Fruit fly (Drosophila melanogaster) whole organism, embryonic: Measurements from ENCODE around the gene CG7907.
A peak's percentile ranks its signal among the peaks of the same experiment; 100 is the strongest.

Source experiments
- Aef1 ChIP-seq: fragments of 200-800 bp; sonication (Bioruptor generic); IDR thresholded peaks from 3 replicates; pipeline ENCODE4 v1.3.6; 2022; ENCODE audit warnings: missing biosample characterization, missing genetic modification characterization
- B-H2 ChIP-seq: fragments of 200-800 bp; sonication (Bioruptor generic); optimal IDR thresholded peaks from 2 replicates; lab custom pipeline; 2018; ENCODE audit warnings: missing biosample characterization, mild to moderate bottlenecking, missing genetic modification characterization
- BEAF-32 ChIP-seq: fragments of 200-800 bp; sonication (Bioruptor generic); optimal IDR thresholded peaks from 3 replicates; lab custom pipeline; 2017; ENCODE audit warnings: missing biosample characterization, missing genetic modification characterization, mild to moderate bottlenecking, moderate library complexity, missing genetic modification reagents
- CG10209 ChIP-seq: fragments of 200-800 bp; sonication (Bioruptor generic); optimal IDR thresholded peaks from 3 replicates; lab custom pipeline; 2017; ENCODE audit warnings: missing biosample characterization, mild to moderate bottlenecking, missing genetic modification characterization, missing genetic modification reagents
- CG10431 ChIP-seq: fragments of 200-800 bp; sonication (Bioruptor generic); optimal IDR thresholded peaks from 3 replicates; lab custom pipeline; 2018; ENCODE audit warnings: missing biosample characterization, mild to moderate bottlenecking, missing genetic modification characterization
- CG11398 ChIP-seq: fragments of 200-800 bp; sonication (Bioruptor generic); optimal IDR thresholded peaks from 2 replicates; lab custom pipeline; 2016; ENCODE audit warnings: missing biosample characterization, missing genetic modification characterization
- CG12236 ChIP-seq: fragments of 200-800 bp; sonication (Bioruptor generic); optimal IDR thresholded peaks from 2 replicates; lab custom pipeline; 2016; ENCODE audit warnings: missing biosample characterization, missing genetic modification characterization
- CG12299 ChIP-seq: fragments of 200-800 bp; sonication (Bioruptor generic); optimal IDR thresholded peaks from 2 replicates; lab custom pipeline; 2018; ENCODE audit warnings: missing biosample characterization, mild to moderate bottlenecking, missing genetic modification characterization
- CG12769 ChIP-seq: fragments of 200-800 bp; sonication (Bioruptor generic); optimal IDR thresholded peaks from 2 replicates; lab custom pipeline; 2019; ENCODE audit warnings: missing biosample characterization, mild to moderate bottlenecking, missing genetic modification characterization, moderate library complexity
- CG13287 ChIP-seq: fragments of 200-800 bp; sonication (Bioruptor generic); IDR thresholded peaks from 2 replicates; pipeline ENCODE4 v1.3.6; 2022; ENCODE audit warnings: missing biosample characterization, missing genetic modification characterization; ENCODE audit not compliant: partially characterized antibody
- CG13624 ChIP-seq: fragments of 200-800 bp; sonication (Bioruptor generic); optimal IDR thresholded peaks from 2 replicates; lab custom pipeline; 2016; ENCODE audit warnings: missing biosample characterization, missing genetic modification characterization
- CG15514 ChIP-seq: fragments of 200-800 bp; sonication (Bioruptor generic); optimal IDR thresholded peaks from 3 replicates; lab custom pipeline; 2017; ENCODE audit warnings: missing biosample characterization, missing genetic modification characterization, mild to moderate bottlenecking, moderate library complexity, missing genetic modification reagents
- CG1647 ChIP-seq: fragments of 200-800 bp; sonication (Bioruptor generic); optimal IDR thresholded peaks from 3 replicates; lab custom pipeline; 2016; ENCODE audit warnings: missing biosample characterization, missing genetic modification characterization
- CG17328 ChIP-seq: fragments of 200-800 bp; sonication (Bioruptor generic); IDR thresholded peaks from 2 replicates; pipeline ENCODE4 v1.3.6; 2022; ENCODE audit warnings: missing biosample characterization, missing genetic modification characterization
- CG17829 ChIP-seq: fragments of 200-800 bp; optimal IDR thresholded peaks from 2 replicates; lab custom pipeline; 2019; ENCODE audit warnings: missing biosample characterization, mild to moderate bottlenecking, missing genetic modification characterization, moderate library complexity
- CG2116 ChIP-seq: fragments of 200-800 bp; sonication (Bioruptor generic); optimal IDR thresholded peaks from 3 replicates; lab custom pipeline; 2018; ENCODE audit warnings: missing biosample characterization, mild to moderate bottlenecking, missing genetic modification characterization
- CG2678 ChIP-seq: fragments of 200-800 bp; sonication (Bioruptor generic); optimal IDR thresholded peaks from 3 replicates; lab custom pipeline; 2019; ENCODE audit warnings: missing biosample characterization, mild to moderate bottlenecking, missing genetic modification characterization, moderate library complexity
- CG34376 ChIP-seq: fragments of 200-800 bp; sonication (Bioruptor generic); optimal IDR thresholded peaks from 2 replicates; lab custom pipeline; 2018; ENCODE audit warnings: missing biosample characterization, mild to moderate bottlenecking, missing genetic modification characterization
- CG42726 ChIP-seq: fragments of 200-800 bp; sonication (Bioruptor generic); IDR thresholded peaks from 2 replicates; pipeline ENCODE4 v1.3.6; 2022; ENCODE audit warnings: missing biosample characterization, missing genetic modification characterization; ENCODE audit not compliant: partially characterized antibody
- CG4617 ChIP-seq: fragments of 200-800 bp; sonication (Bioruptor generic); optimal IDR thresholded peaks from 3 replicates; lab custom pipeline; 2016; ENCODE audit warnings: missing biosample characterization, missing genetic modification characterization, borderline replicate concordance
- CG5953 ChIP-seq: fragments of 200-800 bp; sonication (Bioruptor generic); IDR thresholded peaks from 2 replicates; pipeline ENCODE4 v1.3.6; 2022; ENCODE audit warnings: missing biosample characterization, missing genetic modification characterization
- CG8944 ChIP-seq: fragments of 200-800 bp; sonication (Bioruptor generic); optimal IDR thresholded peaks from 3 replicates; lab custom pipeline; 2016; ENCODE audit warnings: missing biosample characterization, missing genetic modification characterization
- CG9817 ChIP-seq: fragments of 200-800 bp; sonication (Bioruptor generic); optimal IDR thresholded peaks from 2 replicates; lab custom pipeline; 2018; ENCODE audit warnings: missing biosample characterization, mild to moderate bottlenecking, missing genetic modification characterization, moderate library complexity
- Dad ChIP-seq: fragments of 200-800 bp; sonication (Bioruptor generic); optimal IDR thresholded peaks from 3 replicates; lab custom pipeline; 2016; ENCODE audit warnings: missing biosample characterization, missing genetic modification characterization
- Dref ChIP-seq: fragments of 200-800 bp; sonication (Bioruptor generic); IDR thresholded peaks from 2 replicates; pipeline ENCODE4 v1.3.6; 2022; ENCODE audit warnings: missing biosample characterization, missing genetic modification characterization
- E2f1 ChIP-seq: fragments of 200-800 bp; sonication (Bioruptor generic); IDR thresholded peaks from 2 replicates; pipeline ENCODE4 v1.3.6; 2022; ENCODE audit warnings: missing biosample characterization, missing genetic modification characterization
- Ets65A ChIP-seq: fragments of 200-800 bp; sonication (Bioruptor generic); peaks from one replicate; lab custom pipeline; 2016; ENCODE audit warnings: missing biosample characterization, missing genetic modification characterization
- Fer1 ChIP-seq: fragments of 200-800 bp; sonication (Bioruptor generic); optimal IDR thresholded peaks from 2 replicates; lab custom pipeline; 2017; ENCODE audit warnings: missing biosample characterization, mild to moderate bottlenecking, missing genetic modification characterization
- HHEX ChIP-seq: fragments of 200-800 bp; sonication (Bioruptor generic); optimal IDR thresholded peaks from 3 replicates; lab custom pipeline; 2017; ENCODE audit warnings: missing biosample characterization, mild to moderate bottlenecking, missing genetic modification characterization, missing genetic modification reagents
- Hey ChIP-seq: fragments of 200-800 bp; sonication (Bioruptor generic); optimal IDR thresholded peaks from 3 replicates; lab custom pipeline; 2018; ENCODE audit warnings: missing biosample characterization, mild to moderate bottlenecking, missing genetic modification characterization
- Hr3 ChIP-seq: fragments of 200-800 bp; sonication (Bioruptor generic); optimal IDR thresholded peaks from 3 replicates; lab custom pipeline; 2016; ENCODE audit warnings: missing biosample characterization, missing genetic modification characterization
- Mad ChIP-seq: fragments of 200-800 bp; sonication (Bioruptor generic); optimal IDR thresholded peaks from 2 replicates; lab custom pipeline; 2016; ENCODE audit warnings: missing biosample characterization, missing genetic modification characterization
- Mes4 ChIP-seq: fragments of 200-800 bp; sonication (Bioruptor generic); optimal IDR thresholded peaks from 2 replicates; lab custom pipeline; 2016; ENCODE audit warnings: missing biosample characterization, missing genetic modification characterization
- NFAT ChIP-seq: fragments of 200-800 bp; sonication (Bioruptor generic); IDR thresholded peaks from 2 replicates; pipeline ENCODE4 v1.3.6; 2022; ENCODE audit warnings: missing biosample characterization, missing genetic modification characterization
- Xrp1 ChIP-seq: fragments of 200-800 bp; sonication (Bioruptor generic); IDR thresholded peaks from 2 replicates; pipeline ENCODE4 v1.3.6; 2022; ENCODE audit warnings: missing biosample characterization, missing genetic modification characterization
- YL-1 ChIP-seq: fragments of 200-800 bp; sonication (Bioruptor generic); optimal IDR thresholded peaks from 3 replicates; lab custom pipeline; 2017; ENCODE audit warnings: missing biosample characterization, mild to moderate bottlenecking, missing genetic modification characterization
- ash1 ChIP-seq: fragments of 200-800 bp; sonication (Bioruptor generic); optimal IDR thresholded peaks from 2 replicates; lab custom pipeline; 2018; ENCODE audit warnings: missing biosample characterization, mild to moderate bottlenecking, missing genetic modification characterization
- crp ChIP-seq, 2 experiments: fragments of 200-800 bp; sonication (Bioruptor generic); optimal IDR thresholded peaks; 2 replicates in 1 of 2; 3 replicates in 1 of 2; lab custom pipeline; 2017; ENCODE audit warnings: missing biosample characterization in 2 of 2, missing genetic modification characterization in 2 of 2, mild to moderate bottlenecking in 1 of 2, moderate library complexity in 1 of 2
- hkb ChIP-seq, 2 experiments: fragments of 200-800 bp in 1 of 2; fragments of >200 bp in 1 of 2; sonication (Bioruptor generic) in 1 of 2; IDR thresholded peaks in 1 of 2; optimal IDR thresholded peaks in 1 of 2; 2 replicates each; pipeline versions ENCODE4 v1.3.6 to Lab custom; 2017 to 2022; ENCODE audit warnings: missing biosample characterization in 1 of 2, missing genetic modification characterization in 1 of 2
- ken ChIP-seq: fragments of 200-800 bp; sonication (Bioruptor generic); IDR thresholded peaks from 3 replicates; pipeline ENCODE4 v1.3.6; 2022; ENCODE audit warnings: missing biosample characterization, missing genetic modification characterization
- knrl ChIP-seq: fragments of 200-800 bp; sonication (Bioruptor generic); IDR thresholded peaks from 3 replicates; pipeline ENCODE4 v1.3.6; 2022; ENCODE audit warnings: missing biosample characterization, missing genetic modification characterization; ENCODE audit not compliant: partially characterized antibody
- nau ChIP-seq: fragments of 200-800 bp; sonication (Bioruptor generic); optimal IDR thresholded peaks from 3 replicates; lab custom pipeline; 2017; ENCODE audit warnings: missing biosample characterization, mild to moderate bottlenecking, missing genetic modification characterization, missing genetic modification reagents
- nmo ChIP-seq: fragments of 200-800 bp; sonication (Bioruptor generic); optimal IDR thresholded peaks from 2 replicates; lab custom pipeline; 2018; ENCODE audit warnings: missing biosample characterization, mild to moderate bottlenecking, missing genetic modification characterization, moderate library complexity
- pzg ChIP-seq: fragments of 200-800 bp; sonication (Bioruptor generic); optimal IDR thresholded peaks from 3 replicates; lab custom pipeline; 2018; ENCODE audit warnings: missing biosample characterization, mild to moderate bottlenecking, missing genetic modification characterization, moderate library complexity
- sob ChIP-seq: fragments of 200-800 bp; sonication (Bioruptor generic); IDR thresholded peaks from 2 replicates; pipeline ENCODE4 v1.3.6; 2022; ENCODE audit warnings: missing biosample characterization, missing genetic modification characterization
- unpg ChIP-seq: fragments of 200-800 bp; sonication (Bioruptor generic); optimal IDR thresholded peaks from 3 replicates; lab custom pipeline; 2018; ENCODE audit warnings: missing biosample characterization, mild to moderate bottlenecking, missing genetic modification characterization, moderate library complexity
- vnd ChIP-seq: fragments of 200-800 bp; sonication (Bioruptor generic); IDR thresholded peaks from 3 replicates; pipeline ENCODE4 v1.3.6; 2022; ENCODE audit warnings: missing biosample characterization, missing genetic modification characterization; ENCODE audit not compliant: partially characterized antibody
- zf30C ChIP-seq: fragments of 200-800 bp; sonication (Bioruptor generic); optimal IDR thresholded peaks from 3 replicates; lab custom pipeline; 2018; ENCODE audit warnings: missing biosample characterization, mild to moderate bottlenecking, missing genetic modification characterization

Gene CG7907

dm6 chr3R:21373403-21374326 lies 29.9 kb upstream of the CG7907 start (continued):
- peak; percentile 24 for TF ChIP-seq CG10209 (GFP tag; lab: Kevin White, UChicago)
- TF ChIP-seq zf30C: peak; percentile 12
- peak; percentile 85 for TF ChIP-seq pzg (GFP tag; lab: Kevin White, UChicago)
- TF ChIP-seq CG9817: peak; percentile 60
- TF ChIP-seq unpg (GFP tag; lab: Kevin White, UChicago): peak; percentile 32
- TF ChIP-seq nmo: peak; percentile 34
- no peak for TF ChIP-seq CG42726 (GFP tag; lab: Robert Waterston, UW)
- no peak for TF ChIP-seq nau
- no peak for TF ChIP-seq CG12236 (GFP tag; lab: Kevin White, UChicago)
- peak; percentile 79 for TF ChIP-seq B-H2
- peak; percentile 41 for TF ChIP-seq Hey (tag; lab: Kevin White, UChicago)
- TF ChIP-seq CG2678: no peak
- peak; percentile 61 for TF ChIP-seq sob (GFP tag; lab: Robert Waterston, UW)
- TF ChIP-seq CG2116 (GFP tag; lab: Kevin White, UChicago): peak; percentile 68
- no peak for TF ChIP-seq Mes4
- peak; percentile 66 for TF ChIP-seq Fer1 (GFP tag; lab: Kevin White, UChicago)
- TF ChIP-seq YL-1: peak; percentile 97
- 0 out of 3 replicates have a peak, but pooled peaks have one; percentile 18 for TF ChIP-seq ken
- TF ChIP-seq E2f1: peak; percentile 26; the same call in 1 of the 2 replicates
- peak; percentile 44 for TF ChIP-seq Xrp1 (GFP tag; lab: Robert Waterston, UW)
- TF ChIP-seq BEAF-32 (GFP tag; lab: Kevin White, UChicago): peak; percentile 48
- peak; percentile 75 for TF ChIP-seq CG15514 (GFP tag; lab: Kevin White, UChicago)
- TF ChIP-seq Ets65A (GFP tag; lab: Kevin White, UChicago): peak; percentile 95
- TF ChIP-seq Aef1 (GFP tag; lab: Robert Waterston, UW): no peak

- TF ChIP-seq Hr3 (GFP tag; lab: Kevin White, UChicago) (no peak), CG17829 (tag; lab: Kevin White, UChicago) (peak; percentile 45), CG10431 (GFP tag; lab: Kevin White, UChicago) (peak; percentile 78), CG1647 (GFP tag; lab: Kevin White, UChicago) (no peak), Dref (GFP tag; lab: Robert Waterston, UW) (peak; percentile 36), knrl (GFP tag; lab: Robert Waterston, UW) (no peak; the same call in 2 of the 3 replicates), CG8944 (GFP tag; lab: Kevin White, UChicago) (no peak), Mad (GFP tag; lab: Kevin White, UChicago) (no peak), NFAT (no peak), CG13287 (GFP tag; lab: Robert Waterston, UW) (peak; percentile 75), CG34376 (GFP tag; lab: Kevin White, UChicago) (peak; percentile 87), crp (GFP tag; optimal IDR thresholded peaks at IDR 0.05; lab: Kevin White, UChicago) (no peak), HHEX (no peak), CG12299 (tag; lab: Kevin White, UChicago) (peak; percentile 36), hkb (optimal IDR thresholded peaks at IDR 0.05; lab: Kevin White, UChicago) (no peak), hkb (GFP tag; IDR thresholded peaks at IDR 0.05; lab: Robert Waterston, UW) (no peak), CG12769 (tag; lab: Kevin White, UChicago) (no peak), CG17328 (GFP tag; lab: Robert Waterston, UW) (peak; percentile 42; the same call in 1 of the 2 replicates), vnd (GFP tag; lab: Robert Waterston, UW) (no peak), ash1 (GFP tag; lab: Kevin White, UChicago) (no peak), CG11398 (GFP tag; lab: Kevin White, UChicago) (no peak), Dad (GFP tag; lab: Kevin White, UChicago) (no peak), CG4617 (no peak), CG5953 (GFP tag; lab: Robert Waterston, UW) (no peak), CG13624 (GFP tag; lab: Kevin White, UChicago) (peak; percentile 4)
These were observed 27.2 kb upstream of the CG7907 start for dm6 chr3R:21376331-21376761.
